Worm (Caenorhabditis elegans): ENCODE results near the gene F26F4.5.

DNA sequence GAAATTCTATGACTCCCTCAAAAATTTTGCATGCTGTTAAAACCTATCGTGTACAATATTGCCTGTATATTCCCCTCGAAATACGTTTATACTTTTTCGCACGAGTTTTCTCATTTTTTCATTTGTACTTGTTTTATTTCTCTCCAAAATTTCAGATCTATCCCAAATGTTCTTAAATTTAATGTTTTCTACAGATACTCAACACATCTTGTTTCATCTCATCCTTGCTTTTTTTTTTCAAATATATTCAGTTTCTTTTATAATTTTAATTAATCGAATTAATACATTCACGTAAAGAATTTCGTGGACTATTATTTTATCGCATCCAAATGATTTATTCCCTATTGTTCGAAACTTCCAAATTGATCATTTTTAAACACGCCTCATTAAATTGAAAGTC is 36.1 kb downstream of the F26F4.5 start, which contains the start of gene C35D10.8:
- no peak for TF ChIP-seq snpc-4 (tag; optimal IDR thresholded peaks at IDR 0.05)
- TF ChIP-seq unc-39 (tag; optimal IDR thresholded peaks at IDR 0.05), result no peak
- no peak for TF ChIP-seq unc-62 (GFP tag; optimal IDR thresholded peaks at IDR 0.05)
- no peak for TF ChIP-seq nhr-28 (tag; optimal IDR thresholded peaks at IDR 0.05)

Measured in whole organism, mixed stage, embryonic.